Worm (Caenorhabditis elegans): ENCODE results near the gene Y67A10A.7.

DNA sequence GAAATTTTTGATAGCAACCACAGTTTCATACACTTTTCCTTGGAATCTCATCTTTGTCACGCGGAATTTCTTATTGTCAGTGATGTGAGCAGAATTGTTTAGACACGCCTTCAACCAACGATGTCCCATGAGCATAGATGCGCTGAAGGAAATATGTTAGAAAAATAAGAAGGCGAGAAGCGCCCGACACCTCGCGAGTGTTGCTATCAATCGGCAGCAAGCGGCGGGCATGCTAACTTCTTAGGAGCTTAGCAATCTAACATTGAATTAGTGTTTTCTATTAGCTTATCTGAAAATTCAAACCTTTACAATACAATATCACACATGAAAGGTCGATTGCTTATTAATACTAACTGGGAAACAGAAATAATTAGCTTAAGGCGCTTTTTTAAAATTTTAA is 38.1 kb upstream of the Y67A10A.7 start:
- TF ChIP-seq W03F9.2 (tag; optimal IDR thresholded peaks at IDR 0.05) (no peak), dao-5 (tag; optimal IDR thresholded peaks at IDR 0.05) (no peak), him-1 (tag; optimal IDR thresholded peaks at IDR 0.05) (no peak)
